Worm (Caenorhabditis elegans) whole organism, young adult: ENCODE measurements around the gene ptl-1.

ENCODE experiments used
- F10E7.11 ChIP-seq: sonication (generic microtip); optimal IDR thresholded peaks from 2 replicates; lab custom pipeline; 2017; ENCODE audit warnings: mild to moderate bottlenecking, missing genetic modification characterization, moderate library complexity, missing compliant biosample characterization
- F33H1.4 ChIP-seq: fragments of 200-800 bp; sonication (Bioruptor generic); IDR thresholded peaks from 2 replicates; pipeline ENCODE4 v1.3.6; 2022; ENCODE audit warnings: missing genetic modification reagents, missing genetic modification characterization, missing compliant biosample characterization
- F37B4.10 ChIP-seq: fragments of 200-800 bp; sonication (Bioruptor generic); IDR thresholded peaks from 2 replicates; pipeline ENCODE4 v1.3.6; 2022; ENCODE audit warnings: missing genetic modification characterization, missing compliant biosample characterization
- F52B5.7 ChIP-seq: sonication (generic microtip); optimal IDR thresholded peaks from 2 replicates; lab custom pipeline; 2016; ENCODE audit warnings: mild to moderate bottlenecking, missing genetic modification characterization, missing compliant biosample characterization
- F57C9.4 ChIP-seq: sonication (generic microtip); optimal IDR thresholded peaks from 2 replicates; lab custom pipeline; 2017; ENCODE audit warnings: mild to moderate bottlenecking, missing genetic modification characterization, missing compliant biosample characterization
- K12H6.12 ChIP-seq: fragments of 200-800 bp; sonication (Bioruptor generic); optimal IDR thresholded peaks from 2 replicates; lab custom pipeline; 2018; ENCODE audit warnings: mild to moderate bottlenecking, missing genetic modification characterization, missing compliant biosample characterization
- T07F8.4 ChIP-seq: sonication (generic microtip); optimal IDR thresholded peaks from 2 replicates; lab custom pipeline; 2016; ENCODE audit warnings: mild to moderate bottlenecking, missing genetic modification characterization, moderate library complexity, missing compliant biosample characterization
- T26A5.8 ChIP-seq: sonication (generic microtip); optimal IDR thresholded peaks from 2 replicates; lab custom pipeline; 2016; ENCODE audit warnings: missing genetic modification characterization, missing compliant biosample characterization
- Y53G8AR.9 ChIP-seq: fragments of 200-800 bp; sonication (Bioruptor generic); conservative IDR thresholded peaks from 2 replicates; pipeline ENCODE4 v1.3.6; 2022; ENCODE audit warnings: missing genetic modification reagents, missing genetic modification characterization, missing compliant biosample characterization
- Y79H2A.3 ChIP-seq: fragments of 200-800 bp; sonication (Bioruptor generic); conservative IDR thresholded peaks from 2 replicates; pipeline ENCODE4 v1.3.6; 2022; ENCODE audit warnings: missing genetic modification reagents, missing genetic modification characterization, missing compliant biosample characterization
- ama-1 ChIP-seq, 3 experiments: fragments of 150-350 bp in 1 of 3; sonication (generic microtip) in 2 of 3; optimal IDR thresholded peaks; 2 replicates each; lab custom pipeline; 2014 to 2018; ENCODE audit warnings: missing biosample characterization in 2 of 3, missing genetic modification characterization in 2 of 3, missing genetic modification reagents in 2 of 3
- aptf-2 ChIP-seq: fragments of 200-800 bp; sonication (Bioruptor generic); conservative IDR thresholded peaks from 2 replicates; pipeline ENCODE4 v1.3.6; 2022; ENCODE audit warnings: missing genetic modification reagents, missing genetic modification characterization, missing compliant biosample characterization
- attf-3 ChIP-seq: fragments of 200-800 bp; sonication (Bioruptor generic); conservative IDR thresholded peaks from 2 replicates; pipeline ENCODE4 v1.3.6; 2022; ENCODE audit warnings: missing genetic modification reagents, missing genetic modification characterization, missing compliant biosample characterization
- attf-5 ChIP-seq: fragments of 200-800 bp; sonication (Bioruptor generic); optimal IDR thresholded peaks from 2 replicates; lab custom pipeline; 2018; ENCODE audit warnings: mild to moderate bottlenecking, missing genetic modification characterization, missing compliant biosample characterization
- attf-6 ChIP-seq: fragments of 200-800 bp; sonication (Bioruptor generic); IDR thresholded peaks from 2 replicates; pipeline ENCODE4 v1.3.6; 2022; ENCODE audit warnings: missing genetic modification reagents, missing genetic modification characterization, missing compliant biosample characterization
- bed-2 ChIP-seq: fragments of 200-800 bp; sonication (Bioruptor generic); IDR thresholded peaks from 2 replicates; pipeline ENCODE4 v1.3.6; 2022; ENCODE audit warnings: missing genetic modification reagents, missing genetic modification characterization, missing compliant biosample characterization
- cebp-1 ChIP-seq, 2 experiments: fragments of 200-800 bp in 1 of 2; sonication (Bioruptor generic) in 1 of 2; sonication (generic microtip) in 1 of 2; IDR thresholded peaks in 1 of 2; optimal IDR thresholded peaks in 1 of 2; 2 replicates each; pipeline versions ENCODE4 v1.3.6 to Lab custom; 2017 to 2022; ENCODE audit warnings: missing compliant biosample characterization in 2 of 2, missing genetic modification characterization in 2 of 2, mild to moderate bottlenecking in 1 of 2, missing genetic modification reagents in 1 of 2, moderate library complexity in 1 of 2
- ceh-58 ChIP-seq: fragments of 200-800 bp; sonication (Bioruptor generic); IDR thresholded peaks from 2 replicates; pipeline ENCODE4 v1.3.6; 2022; ENCODE audit warnings: missing genetic modification characterization, missing compliant biosample characterization
- ceh-79 ChIP-seq: sonication (generic microtip); optimal IDR thresholded peaks from 2 replicates; lab custom pipeline; 2017; ENCODE audit warnings: mild to moderate bottlenecking, missing genetic modification characterization, missing compliant biosample characterization
- egl-18 ChIP-seq: fragments of 200-800 bp; sonication (Bioruptor generic); IDR thresholded peaks from 2 replicates; pipeline ENCODE4 v1.3.6; 2022; ENCODE audit warnings: missing genetic modification reagents, missing genetic modification characterization, missing compliant biosample characterization
- ets-4 ChIP-seq: fragments of 200-800 bp; sonication (Bioruptor generic); optimal IDR thresholded peaks from 2 replicates; lab custom pipeline; 2018; ENCODE audit warnings: mild to moderate bottlenecking, missing genetic modification characterization, missing compliant biosample characterization
- him-1 ChIP-seq: sonication (generic microtip); optimal IDR thresholded peaks from 2 replicates; lab custom pipeline; 2016; ENCODE audit warnings: missing genotype, missing genetic modification reagents, missing genetic modification characterization, missing compliant biosample characterization
- hlh-26 ChIP-seq: fragments of 200-800 bp; sonication (Bioruptor generic); conservative IDR thresholded peaks from 2 replicates; pipeline ENCODE4 v1.3.6; 2022; ENCODE audit warnings: missing genetic modification reagents, missing genetic modification characterization, missing compliant biosample characterization
- hmg-20 ChIP-seq: fragments of 200-800 bp; sonication (Bioruptor generic); IDR thresholded peaks from 2 replicates; pipeline ENCODE4 v1.3.6; 2022; ENCODE audit warnings: missing genetic modification reagents, missing genetic modification characterization, missing compliant biosample characterization
- let-526 ChIP-seq: fragments of 200-800 bp; sonication (Bioruptor generic); IDR thresholded peaks from 2 replicates; pipeline ENCODE4 v1.3.6; 2022; ENCODE audit warnings: missing genetic modification reagents, missing genetic modification characterization, missing compliant biosample characterization
- let-607 ChIP-seq, 2 experiments: fragments of 200-800 bp in 1 of 2; sonication (Bioruptor generic) in 1 of 2; sonication (generic microtip) in 1 of 2; optimal IDR thresholded peaks; 2 replicates each; lab custom pipeline; 2016 to 2018; ENCODE audit warnings: mild to moderate bottlenecking in 2 of 2, missing compliant biosample characterization in 2 of 2, missing genetic modification characterization in 2 of 2, moderate library complexity in 2 of 2, missing genotype in 1 of 2
- lin-40 ChIP-seq: sonication (generic microtip); optimal IDR thresholded peaks from 2 replicates; lab custom pipeline; 2016; ENCODE audit warnings: missing genetic modification characterization, mild to moderate bottlenecking, missing compliant biosample characterization, missing genotype, missing genetic modification reagents
- lsl-1 ChIP-seq: fragments of 200-800 bp; sonication (Bioruptor generic); optimal IDR thresholded peaks from 2 replicates; lab custom pipeline; 2018; ENCODE audit warnings: mild to moderate bottlenecking, missing genetic modification characterization, moderate library complexity, missing compliant biosample characterization
- lsy-27 ChIP-seq: sonication (generic microtip); optimal IDR thresholded peaks from 2 replicates; lab custom pipeline; 2017; ENCODE audit warnings: missing genetic modification characterization, mild to moderate bottlenecking, missing compliant biosample characterization, antibody characterized with exemption, missing genotype, borderline replicate concordance; ENCODE audit not compliant: insufficient read depth
- madf-3 ChIP-seq: fragments of 200-800 bp; sonication (Bioruptor generic); IDR thresholded peaks from 2 replicates; pipeline ENCODE4 v1.3.6; 2022; ENCODE audit warnings: missing genetic modification reagents, missing genetic modification characterization, missing compliant biosample characterization
- mel-28 ChIP-seq: sonication (generic microtip); optimal IDR thresholded peaks from 2 replicates; lab custom pipeline; 2016; ENCODE audit warnings: borderline replicate concordance, mild to moderate bottlenecking, missing genetic modification characterization, missing compliant biosample characterization
- mes-4 ChIP-seq: sonication (generic microtip); optimal IDR thresholded peaks from 2 replicates; lab custom pipeline; 2016; ENCODE audit warnings: missing genotype, missing genetic modification characterization, missing compliant biosample characterization
- mxl-1 ChIP-seq: sonication (generic microtip); optimal IDR thresholded peaks from 2 replicates; lab custom pipeline; 2016; ENCODE audit warnings: missing genetic modification characterization, missing compliant biosample characterization
- nhr-90 ChIP-seq: sonication (generic microtip); optimal IDR thresholded peaks from 2 replicates; lab custom pipeline; 2016; ENCODE audit warnings: missing genotype, mild to moderate bottlenecking, missing genetic modification characterization, missing compliant biosample characterization
- pbrm-1 ChIP-seq: fragments of 200-800 bp; sonication (Bioruptor generic); IDR thresholded peaks from 2 replicates; pipeline ENCODE4 v1.3.6; 2022; ENCODE audit warnings: missing genetic modification reagents, missing genetic modification characterization, missing compliant biosample characterization
- repo-1 ChIP-seq: sonication (generic microtip); optimal IDR thresholded peaks from 2 replicates; lab custom pipeline; 2017; ENCODE audit warnings: mild to moderate bottlenecking, missing genetic modification characterization, missing compliant biosample characterization
- sea-2 ChIP-seq: fragments of 200-800 bp; sonication (Bioruptor generic); IDR thresholded peaks from 2 replicates; pipeline ENCODE4 v1.3.6; 2022; ENCODE audit warnings: missing genetic modification characterization, missing compliant biosample characterization
- snpc-1.1 ChIP-seq: sonication (generic microtip); optimal IDR thresholded peaks from 2 replicates; lab custom pipeline; 2017; ENCODE audit warnings: missing genetic modification characterization, mild to moderate bottlenecking, missing compliant biosample characterization, antibody characterized with exemption, moderate library complexity, missing genotype, missing genetic modification reagents; ENCODE audit not compliant: insufficient read depth
- snpc-1.3 ChIP-seq: sonication (generic microtip); optimal IDR thresholded peaks from 2 replicates; lab custom pipeline; 2017; ENCODE audit warnings: missing genetic modification characterization, mild to moderate bottlenecking, missing compliant biosample characterization, antibody characterized with exemption, moderate library complexity, missing genotype, missing genetic modification reagents; ENCODE audit not compliant: insufficient read depth
- snpc-3.4 ChIP-seq: sonication (generic microtip); optimal IDR thresholded peaks from 2 replicates; lab custom pipeline; 2017; ENCODE audit warnings: missing genetic modification characterization, mild to moderate bottlenecking, missing compliant biosample characterization, antibody characterized with exemption, moderate library complexity, missing genotype, missing genetic modification reagents
- snpc-4 ChIP-seq, 5 experiments: fragments of 150-350 bp in 1 of 5; sonication (generic microtip) in 4 of 5; optimal IDR thresholded peaks; 2 replicates each; lab custom pipeline; 2014 to 2018; ENCODE audit warnings: missing genetic modification characterization in 5 of 5, missing biosample characterization in 3 of 5, antibody characterized with exemption in 2 of 5, mild to moderate bottlenecking in 2 of 5, missing compliant biosample characterization in 2 of 5, missing genotype in 2 of 5, moderate library complexity in 2 of 5, missing genetic modification reagents in 1 of 5
- somi-1 ChIP-seq: fragments of 200-800 bp; sonication (Bioruptor generic); optimal IDR thresholded peaks from 2 replicates; lab custom pipeline; 2018; ENCODE audit warnings: mild to moderate bottlenecking, missing genetic modification characterization, missing compliant biosample characterization
- unc-62 ChIP-seq: fragments of 150-350 bp; optimal IDR thresholded peaks from 2 replicates; lab custom pipeline; 2014; ENCODE audit warnings: missing biosample characterization, missing genetic modification reagents, missing genetic modification characterization
- ztf-25 ChIP-seq: fragments of 200-800 bp; sonication (Bioruptor generic); IDR thresholded peaks from 2 replicates; pipeline ENCODE4 v1.3.6; 2022; ENCODE audit warnings: missing genetic modification reagents, missing genetic modification characterization, missing compliant biosample characterization
- ztf-6 ChIP-seq: fragments of 200-800 bp; sonication (Bioruptor generic); IDR thresholded peaks from 2 replicates; pipeline ENCODE4 v1.3.6; 2022; ENCODE audit warnings: missing genetic modification reagents, missing genetic modification characterization, missing compliant biosample characterization

ptl-1 gene

ce11 chrIII:794984-795596, 30.1 kb downstream of the ptl-1 start, which contains the start of gene trpp-11 (continued):
- TF ChIP-seq let-607 (tag; optimal IDR thresholded peaks at IDR 0.05; lab: Kevin White, UChicago) (no peak), unc-62 (GFP tag; lab: Kevin White, UChicago) (no peak), F33H1.4 (GFP tag; lab: Robert Waterston, UW) (peak; percentile 28; the same call in 1 of the 2 replicates), let-526 (GFP tag; lab: Robert Waterston, UW) (no peak), attf-6 (GFP tag; lab: Robert Waterston, UW) (no peak; the same call in 1 of the 2 replicates), nhr-90 (tag; lab: Kevin White, UChicago) (no peak), F52B5.7 (no peak), T26A5.8 (no peak), snpc-4 (GFP tag; optimal IDR thresholded peaks at IDR 0.05; lab: Kevin White, UChicago) (no peak), snpc-4 (tag; optimal IDR thresholded peaks at IDR 0.05; lab: Kevin White, UChicago) (no peak), mxl-1 (tag; lab: Kevin White, UChicago) (no peak), F37B4.10 (no peak), F57C9.4 (tag; lab: Kevin White, UChicago) (no peak), F10E7.11 (tag; lab: Kevin White, UChicago) (no peak), T07F8.4 (tag; lab: Kevin White, UChicago) (no peak), sea-2 (GFP tag; lab: Robert Waterston, UW) (no peak), mes-4 (tag; lab: Kevin White, UChicago) (no peak), madf-3 (GFP tag; lab: Robert Waterston, UW) (0 out of 2 replicates have a peak, but pooled peaks have one; percentile 61), bed-2 (GFP tag; lab: Robert Waterston, UW) (no peak), cebp-1 (GFP tag; IDR thresholded peaks at IDR 0.05; lab: Robert Waterston, UW) (no peak), cebp-1 (tag; optimal IDR thresholded peaks at IDR 0.05; lab: Kevin White, UChicago) (no peak), hmg-20 (GFP tag; lab: Robert Waterston, UW) (0 out of 2 replicates have a peak, but pooled peaks have one; percentile 24), ama-1 (optimal IDR thresholded peaks at IDR 0.05; lab: Kevin White, UChicago) (no peak), ama-1 (GFP tag; optimal IDR thresholded peaks at IDR 0.05; lab: Kevin White, UChicago) (no peak), egl-18 (GFP tag; lab: Robert Waterston, UW) (no peak), lin-40 (tag; lab: Kevin White, UChicago) (no peak), Y79H2A.3 (no peak), snpc-3.4 (tag; lab: Kevin White, UChicago) (peak; percentile 57), ztf-25 (GFP tag; lab: Robert Waterston, UW) (no peak), repo-1 (tag; lab: Kevin White, UChicago) (no peak), ceh-58 (GFP tag; lab: Robert Waterston, UW) (no peak), aptf-2 (no peak), lsl-1 (no peak), mel-28 (tag; lab: Kevin White, UChicago) (no peak), ceh-79 (tag; lab: Kevin White, UChicago) (peak; percentile 40), snpc-1.3 (tag; lab: Kevin White, UChicago) (peak; percentile 7), ztf-6 (GFP tag; lab: Robert Waterston, UW) (no peak), K12H6.12 (tag; lab: Kevin White, UChicago) (no peak), Y53G8AR.9 (GFP tag; lab: Robert Waterston, UW) (peak; percentile 62), hlh-26 (GFP tag; lab: Robert Waterston, UW) (no peak), snpc-1.1 (tag; lab: Kevin White, UChicago) (no peak), him-1 (no peak), lsy-27 (no peak), attf-5 (GFP tag; lab: Kevin White, UChicago) (no peak), pbrm-1 (GFP tag; lab: Robert Waterston, UW) (peak; percentile 30; the same call in 1 of the 2 replicates), ets-4 (GFP tag; lab: Kevin White, UChicago) (no peak), somi-1 (no peak), attf-3 (GFP tag; lab: Robert Waterston, UW) (no peak)
